Fruit fly (Drosophila melanogaster) whole organism, pupa: ENCODE data around the gene Cubn2.

Source experiments
- CG10348 ChIP-seq: fragments of 200-800 bp; sonication (Bioruptor generic); IDR thresholded peaks from 2 replicates; pipeline ENCODE4 v1.3.6; 2022; ENCODE audit warnings: missing biosample characterization, missing genetic modification characterization
- CG12605 ChIP-seq: fragments of 200-800 bp; sonication (Bioruptor generic); IDR thresholded peaks from 2 replicates; pipeline ENCODE4 v1.3.6; 2022; ENCODE audit warnings: missing biosample characterization, missing genetic modification characterization
- CG13204 ChIP-seq: fragments of 200-800 bp; sonication (Bioruptor generic); optimal IDR thresholded peaks from 2 replicates; lab custom pipeline; 2018; ENCODE audit warnings: missing biosample characterization, mild to moderate bottlenecking, missing genetic modification characterization, moderate library complexity
- CG14655 ChIP-seq: fragments of 200-800 bp; sonication (Bioruptor generic); optimal IDR thresholded peaks from 3 replicates; lab custom pipeline; 2017; ENCODE audit warnings: mild to moderate bottlenecking, missing biosample characterization, missing genetic modification reagents, missing genetic modification characterization
- CG15710 ChIP-seq: fragments of 200-800 bp; sonication (Bioruptor generic); optimal IDR thresholded peaks from 2 replicates; lab custom pipeline; 2018; ENCODE audit warnings: missing biosample characterization, mild to moderate bottlenecking, missing genetic modification characterization, moderate library complexity
- CG17806 ChIP-seq: fragments of 200-800 bp; sonication (Bioruptor generic); optimal IDR thresholded peaks from 2 replicates; lab custom pipeline; 2018; ENCODE audit warnings: missing biosample characterization, mild to moderate bottlenecking, missing genetic modification characterization, moderate library complexity
- CG32121 ChIP-seq: fragments of 200-800 bp; sonication (Bioruptor generic); IDR thresholded peaks from 2 replicates; pipeline ENCODE4 v1.3.6; 2022; ENCODE audit warnings: missing biosample characterization, missing genetic modification characterization
- CG34367 ChIP-seq: fragments of 200-800 bp; sonication (Bioruptor generic); optimal IDR thresholded peaks from 2 replicates; lab custom pipeline; 2018; ENCODE audit warnings: missing biosample characterization, mild to moderate bottlenecking, missing genetic modification characterization
- CG4496 ChIP-seq: fragments of 200-800 bp; sonication (Bioruptor generic); IDR thresholded peaks from 3 replicates; pipeline ENCODE4 v1.3.6; 2022; ENCODE audit warnings: missing biosample characterization, missing genetic modification characterization
- CG8159 ChIP-seq: fragments of 200-800 bp; sonication (Bioruptor generic); optimal IDR thresholded peaks from 3 replicates; lab custom pipeline; 2018; ENCODE audit warnings: missing biosample characterization, mild to moderate bottlenecking, missing genetic modification characterization, moderate library complexity
- CG8301 ChIP-seq: fragments of 200-800 bp; sonication (Bioruptor generic); optimal IDR thresholded peaks from 2 replicates; lab custom pipeline; 2018; ENCODE audit warnings: missing biosample characterization, mild to moderate bottlenecking, missing genetic modification characterization
- CG9948 ChIP-seq: fragments of 200-800 bp; sonication (Bioruptor generic); optimal IDR thresholded peaks from 2 replicates; lab custom pipeline; 2018; ENCODE audit warnings: missing biosample characterization, mild to moderate bottlenecking, missing genetic modification characterization, moderate library complexity
- D1 ChIP-seq: fragments of 200-800 bp; sonication (Bioruptor generic); optimal IDR thresholded peaks from 2 replicates; lab custom pipeline; 2018; ENCODE audit warnings: missing biosample characterization, mild to moderate bottlenecking, missing genetic modification characterization, moderate library complexity
- EcR ChIP-seq: fragments of 200-800 bp; sonication (Bioruptor generic); optimal IDR thresholded peaks from 3 replicates; lab custom pipeline; 2019; ENCODE audit warnings: missing biosample characterization, missing genetic modification characterization, mild to moderate bottlenecking, moderate library complexity, missing genetic modification reagents
- Ets98B ChIP-seq: fragments of 200-800 bp; sonication (Bioruptor generic); IDR thresholded peaks from 2 replicates; pipeline ENCODE4 v1.3.6; 2022; ENCODE audit warnings: missing biosample characterization, missing genetic modification characterization
- Pif1A ChIP-seq: fragments of 200-800 bp; sonication (Bioruptor generic); optimal IDR thresholded peaks from 3 replicates; lab custom pipeline; 2016; ENCODE audit warnings: missing biosample characterization, missing genetic modification characterization
- Pif1B ChIP-seq: fragments of 200-800 bp; sonication (Bioruptor generic); optimal IDR thresholded peaks from 3 replicates; lab custom pipeline; 2016; ENCODE audit warnings: missing biosample characterization, missing genetic modification characterization
- Snoo ChIP-seq: fragments of 200-800 bp; sonication (Bioruptor generic); optimal IDR thresholded peaks from 3 replicates; lab custom pipeline; 2017; ENCODE audit warnings: missing biosample characterization, mild to moderate bottlenecking, missing genetic modification characterization, inconsistent platforms
- fd96Ca ChIP-seq: fragments of 200-800 bp; sonication (Bioruptor generic); IDR thresholded peaks from 3 replicates; pipeline ENCODE4 v1.3.6; 2022; ENCODE audit warnings: missing biosample characterization, missing genetic modification characterization
- gl ChIP-seq: fragments of 200-800 bp; sonication (Bioruptor generic); optimal IDR thresholded peaks from 2 replicates; lab custom pipeline; 2018; ENCODE audit warnings: missing biosample characterization, mild to moderate bottlenecking, missing genetic modification characterization
- rn ChIP-seq: fragments of 200-800 bp; sonication (Bioruptor generic); IDR thresholded peaks from 2 replicates; pipeline ENCODE4 v1.3.6; 2022; ENCODE audit warnings: missing biosample characterization, missing genetic modification characterization

Cubn2 gene

DNA sequence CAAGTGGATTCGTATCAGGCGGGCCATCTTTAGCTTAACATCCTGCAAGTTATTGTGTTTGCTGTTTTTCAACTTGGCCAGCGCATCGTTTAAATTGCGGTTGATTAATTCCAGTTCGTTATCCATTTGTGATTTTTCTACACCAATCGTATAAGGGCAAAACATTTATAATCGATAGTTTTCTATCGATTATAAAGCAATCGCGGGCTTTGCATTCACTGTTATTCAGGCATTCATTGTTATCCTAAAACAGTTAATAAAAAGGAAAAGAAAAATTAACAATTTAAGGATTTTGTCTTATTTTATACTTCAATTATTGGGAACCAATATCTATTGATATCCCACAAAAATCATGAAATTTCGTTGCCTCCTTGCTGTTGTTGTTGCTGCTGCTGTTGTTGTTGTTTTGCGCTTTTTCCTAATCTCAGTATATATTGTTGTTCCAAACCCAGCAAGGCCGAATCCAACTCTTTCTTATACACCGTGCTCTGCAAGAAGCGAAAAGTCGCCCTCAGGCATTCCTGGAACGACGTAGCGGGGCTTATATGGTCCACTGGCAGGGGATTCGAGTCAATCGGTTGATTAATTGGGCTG is 11.1 kb upstream of the Cubn2 start, which contains the start of gene CG32095:
Gene CG32095, minus strand, starts transcription at position 173 of the 594 bp plus-strand sequence.
- TF ChIP-seq EcR (GFP tag; lab: Kevin White, UChicago), result no peak
- TF ChIP-seq gl (tag; lab: Kevin White, UChicago), result no peak
- TF ChIP-seq CG32121, result no peak
- no peak for TF ChIP-seq CG14655 (GFP tag; lab: Kevin White, UChicago)
- TF ChIP-seq CG10348, result no peak
- TF ChIP-seq CG17806, result no peak

DNA sequence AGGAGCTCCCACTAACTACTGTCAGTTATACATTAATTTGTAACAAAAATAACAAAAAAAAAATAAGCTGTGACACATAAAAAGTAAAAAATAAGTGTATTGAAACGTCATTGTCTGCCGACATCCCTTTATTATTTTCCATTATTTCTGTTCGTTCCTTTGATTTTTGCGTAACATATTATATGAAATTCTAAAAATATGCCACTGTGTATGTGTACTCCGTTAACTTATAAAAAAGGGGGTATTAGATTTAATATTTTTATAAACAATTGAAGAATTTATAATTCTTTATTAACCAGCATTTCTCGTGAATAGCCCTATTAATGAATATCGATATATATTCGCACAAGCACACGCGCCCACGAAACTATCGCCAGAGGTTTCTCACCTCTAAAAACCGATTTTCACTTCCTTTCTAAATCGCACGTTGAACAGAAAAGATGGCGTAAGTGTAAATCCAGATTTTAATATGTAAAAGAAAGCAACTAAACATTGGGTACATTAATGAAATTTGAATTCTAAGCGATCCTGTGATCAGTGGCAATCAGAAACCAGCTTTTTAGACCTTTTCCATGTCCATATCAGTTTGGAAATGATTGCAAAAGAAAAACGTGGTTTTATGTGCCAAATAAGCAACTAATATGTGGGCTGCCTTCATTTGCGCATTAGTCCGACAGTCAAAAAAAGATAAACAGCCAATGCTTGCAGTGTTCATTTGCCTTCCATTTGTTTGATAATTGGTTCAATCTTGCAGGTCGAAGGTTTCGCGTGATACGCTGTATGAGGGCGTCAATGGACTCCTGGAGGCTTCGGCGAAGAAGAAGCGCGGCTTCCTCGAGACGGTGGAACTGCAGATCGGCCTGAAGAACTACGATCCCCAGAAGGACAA is 8.1 kb upstream of the Cubn2 start, which contains the start of gene RpL10Ab:
Gene RpL10Ab, plus strand, starts transcription at position 406 of the 889 bp plus-strand sequence.
- TF ChIP-seq CG8159 (tag; lab: Kevin White, UChicago) (peak; percentile 70), EcR (GFP tag; lab: Kevin White, UChicago) (no peak), CG14655 (GFP tag; lab: Kevin White, UChicago) (no peak), D1 (tag; lab: Kevin White, UChicago) (no peak), CG10348 (peak; percentile 21; the same call in 1 of the 2 replicates), CG32121 (peak; percentile 52), CG15710 (tag; lab: Kevin White, UChicago) (peak; percentile 38), Ets98B (peak; percentile 34; the same call in 1 of the 2 replicates), CG4496 (GFP tag; lab: Robert Waterston, UW) (peak; percentile 69; the same call in 2 of the 3 replicates), Snoo (peak; percentile 65), CG9948 (tag; lab: Kevin White, UChicago) (peak; percentile 7), CG34367 (tag; lab: Kevin White, UChicago) (peak; percentile 42)

DNA sequence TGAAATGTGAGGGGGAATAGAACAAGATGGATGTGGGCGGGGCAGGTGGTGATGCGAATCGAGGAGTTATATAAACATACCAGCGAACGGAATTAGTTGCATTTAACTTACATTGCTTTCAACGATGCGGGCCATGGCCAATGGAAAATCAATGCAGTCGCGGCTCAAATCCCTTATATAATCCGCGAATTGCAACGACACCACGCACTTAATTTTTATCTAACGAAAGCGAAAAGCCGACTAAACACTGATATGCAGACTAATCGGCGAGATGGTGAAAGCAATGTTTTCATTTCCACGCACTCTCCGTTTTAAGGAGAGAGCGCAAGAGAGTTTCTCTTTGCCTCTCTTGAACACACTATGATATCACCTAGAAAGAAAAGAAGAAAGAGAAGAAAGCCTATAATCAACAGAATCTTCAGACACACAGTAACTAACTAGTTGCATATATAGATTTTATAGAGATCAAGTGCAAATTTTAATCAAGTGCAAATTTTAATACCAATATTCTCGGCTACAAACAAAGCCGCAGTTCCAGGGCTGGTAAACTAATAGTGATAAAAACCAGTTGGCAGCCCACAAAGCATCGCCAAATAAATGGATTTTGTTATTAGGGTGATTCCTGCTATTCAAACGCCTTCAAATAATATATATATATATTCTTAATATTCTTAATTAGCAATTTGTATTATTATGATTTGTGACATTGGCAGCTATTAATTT is 7.3 kb upstream of the Cubn2 start, which contains the start of the genes CG11597 and CG5946:
Gene CG11597, minus strand, starts transcription at position 553 of the 723 bp plus-strand sequence.
Gene CG5946, minus strand, starts transcription at position 553 of the 723 bp plus-strand sequence.
- TF ChIP-seq CG12605 (GFP tag; lab: Robert Waterston, UW) (0 out of 2 replicates have a peak, but pooled peaks have one; percentile 10), fd96Ca (GFP tag; lab: Robert Waterston, UW) (no peak)
- TF ChIP-seq, all 21 proteins: peak for 1

DNA sequence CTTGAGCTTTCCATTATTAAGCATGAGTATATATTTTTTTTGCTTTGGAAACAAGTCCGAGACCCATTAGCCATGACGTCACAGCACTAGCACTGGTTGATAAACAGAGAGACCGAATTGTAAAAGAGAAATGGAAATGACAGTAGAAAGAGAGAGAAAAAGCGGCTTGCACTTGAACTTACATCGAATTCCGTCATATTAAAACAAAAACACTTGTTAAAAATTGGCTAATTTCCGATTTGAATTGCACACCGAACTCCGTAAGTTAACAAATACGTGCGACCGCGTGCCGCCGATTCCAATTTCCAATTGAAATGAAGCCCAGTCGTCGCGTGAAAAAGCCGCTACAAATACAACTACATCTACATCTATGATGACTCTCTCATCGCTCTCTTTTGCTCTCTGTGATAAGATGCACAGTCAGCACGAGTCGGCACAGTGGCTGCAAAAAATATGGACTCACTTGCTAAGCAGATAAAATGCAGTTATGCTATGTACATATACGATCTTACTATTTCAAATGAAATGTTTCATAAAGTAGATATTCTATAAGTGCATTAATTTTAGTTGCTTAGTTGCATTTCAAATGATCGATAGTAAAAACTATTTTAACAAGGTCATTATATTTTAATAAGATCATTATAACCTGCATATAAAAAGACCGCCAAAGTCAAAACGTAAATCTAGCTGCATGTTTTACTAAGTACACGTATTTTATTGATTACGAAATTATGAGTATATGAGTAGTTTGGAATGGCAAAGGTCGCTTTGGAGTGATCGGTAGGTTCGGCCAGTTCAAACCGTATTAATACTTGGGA is 5.3 kb upstream of the Cubn2 start:
- TF ChIP-seq gl (tag; lab: Kevin White, UChicago), result peak; percentile 18
- peak; percentile 23 for TF ChIP-seq Pif1B
- TF ChIP-seq Pif1A (GFP tag; lab: Kevin White, UChicago), result no peak
- no peak for TF ChIP-seq CG14655 (GFP tag; lab: Kevin White, UChicago)
- no peak for TF ChIP-seq CG9948 (tag; lab: Kevin White, UChicago)
- TF ChIP-seq CG15710 (tag; lab: Kevin White, UChicago), result peak; percentile 11
- TF ChIP-seq Snoo, result no peak
- peak; percentile 55 for TF ChIP-seq EcR (GFP tag; lab: Kevin White, UChicago)
- peak; percentile 59 for TF ChIP-seq CG4496 (GFP tag; lab: Robert Waterston, UW)
- TF ChIP-seq CG34367 (tag; lab: Kevin White, UChicago), result no peak
- no peak for TF ChIP-seq D1 (tag; lab: Kevin White, UChicago)
- TF ChIP-seq CG8301 (tag; lab: Kevin White, UChicago), result no peak
- TF ChIP-seq CG32121, result peak; percentile 63; the same call in 1 of the 2 replicates
- TF ChIP-seq rn (GFP tag; lab: Robert Waterston, UW), result no peak
- TF ChIP-seq fd96Ca (GFP tag; lab: Robert Waterston, UW), result peak; percentile 27; the same call in 1 of the 3 replicates
- peak; percentile 68 for TF ChIP-seq Ets98B
- TF ChIP-seq CG10348, result no peak
- TF ChIP-seq CG17806, result peak; percentile 26
- TF ChIP-seq CG13204 (GFP tag; lab: Kevin White, UChicago), result no peak
- TF ChIP-seq CG8159 (tag; lab: Kevin White, UChicago), result no peak
- TF ChIP-seq CG12605 (GFP tag; lab: Robert Waterston, UW), result peak; percentile 58; the same call in 1 of the 2 replicates

DNA sequence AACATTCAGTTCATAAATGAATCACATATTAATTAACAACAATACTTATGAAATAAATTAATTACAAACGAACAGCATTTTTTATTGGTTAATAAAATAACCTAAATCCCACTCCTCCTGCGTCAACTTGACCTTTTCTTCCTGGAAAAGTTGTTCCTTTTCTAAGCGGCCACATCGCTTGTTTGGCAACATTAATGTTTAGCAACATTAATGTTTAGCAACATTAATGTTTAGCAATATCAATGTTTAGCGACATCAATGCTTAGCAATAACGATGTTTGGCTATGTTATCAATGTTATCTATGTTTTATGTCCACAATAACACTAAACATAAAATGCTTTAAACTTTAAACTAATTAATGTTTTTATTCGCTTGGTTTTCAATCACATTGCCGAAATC is 2.1 kb upstream of the Cubn2 start:
- TF ChIP-seq CG8159 (tag; lab: Kevin White, UChicago), result no peak
- TF ChIP-seq CG12605 (GFP tag; lab: Robert Waterston, UW), result no peak
- no peak for TF ChIP-seq Pif1A (GFP tag; lab: Kevin White, UChicago)
- TF ChIP-seq CG14655 (GFP tag; lab: Kevin White, UChicago), result no peak
- TF ChIP-seq Pif1B, result no peak
- TF ChIP-seq CG34367 (tag; lab: Kevin White, UChicago), result no peak
- no peak for TF ChIP-seq CG32121
- no peak for TF ChIP-seq rn (GFP tag; lab: Robert Waterston, UW)
- no peak for TF ChIP-seq CG17806
- TF ChIP-seq CG4496 (GFP tag; lab: Robert Waterston, UW), result no peak
- no peak for TF ChIP-seq CG8301 (tag; lab: Kevin White, UChicago)
- TF ChIP-seq gl (tag; lab: Kevin White, UChicago), result no peak
- TF ChIP-seq D1 (tag; lab: Kevin White, UChicago), result no peak
- TF ChIP-seq CG15710 (tag; lab: Kevin White, UChicago), result no peak
- TF ChIP-seq Ets98B, result no peak
- TF ChIP-seq CG10348, result no peak
